Fruit fly (Drosophila melanogaster): Measurements from ENCODE around the gene RpL13A.

RpL13A gene

DNA sequence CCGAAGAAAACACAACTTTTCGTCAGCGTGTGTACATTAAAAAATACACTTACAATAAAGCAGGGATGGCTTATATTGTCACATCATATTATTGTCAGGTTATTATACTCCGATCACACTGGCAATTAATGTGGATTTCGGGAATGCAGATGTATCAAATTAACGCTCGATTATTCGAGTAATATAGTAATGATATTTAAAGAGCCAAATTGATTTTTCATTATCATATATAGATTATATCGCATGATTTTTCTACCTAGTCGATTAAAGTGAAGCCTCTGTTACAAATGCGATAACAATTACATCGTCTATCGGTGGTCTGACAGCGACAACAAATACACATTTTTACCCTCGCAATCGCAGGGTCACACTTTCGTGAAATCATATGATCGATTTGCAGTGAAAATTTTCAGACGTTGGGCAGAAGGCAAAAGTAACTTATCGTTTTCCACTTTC lies 32.8 kb upstream of the RpL13A start, which contains the start of the genes noi and Vha26 (continued):
- TF ChIP-seq sd (tag; optimal IDR thresholded peaks at IDR 0.05) (no peak), CG43689 (GFP tag; IDR thresholded peaks at IDR 0.05) (no peak), H15 (GFP tag; IDR thresholded peaks at IDR 0.05) (no peak), H2.0 (GFP tag; IDR thresholded peaks at IDR 0.05) (no peak), pb (GFP tag; optimal IDR thresholded peaks at IDR 0.05) (no peak), ind (GFP tag; optimal IDR thresholded peaks at IDR 0.05) (peak; percentile 38), gcm (GFP tag; optimal IDR thresholded peaks at IDR 0.05) (no peak), otp (GFP tag; IDR thresholded peaks at IDR 0.05) (no peak), CG3995 (GFP tag; optimal IDR thresholded peaks at IDR 0.05) (peak; percentile 85), ewg (GFP tag; optimal IDR thresholded peaks at IDR 0.05) (no peak), seq (GFP tag; IDR thresholded peaks at IDR 0.05) (no peak), CG4360 (GFP tag; IDR thresholded peaks at IDR 0.05) (no peak), CG17385 (GFP tag; optimal IDR thresholded peaks at IDR 0.05) (no peak), CG17802 (tag; optimal IDR thresholded peaks at IDR 0.05) (peak; percentile 94), CG1647 (GFP tag; optimal IDR thresholded peaks at IDR 0.05) (no peak), Gug (GFP tag; IDR thresholded peaks at IDR 0.05) (0 out of 4 replicates have a peak, but pooled peaks have one; percentile 23), CG7372 (GFP tag; IDR thresholded peaks at IDR 0.05) (peak; percentile 21; the same call in 1 of the 2 replicates), chn (GFP tag; optimal IDR thresholded peaks at IDR 0.05) (no peak), CG8089 (GFP tag; optimal IDR thresholded peaks at IDR 0.05) (no peak), CG14050 (GFP tag; IDR thresholded peaks at IDR 0.05) (no peak), CG12659 (GFP tag; optimal IDR thresholded peaks at IDR 0.05) (peak; percentile 81), ERR (GFP tag; optimal IDR thresholded peaks at IDR 0.05) (no peak), chm (GFP tag; IDR thresholded peaks at IDR 0.05) (no peak), CG14860 (GFP tag; IDR thresholded peaks at IDR 0.05; ENCODE audit: partially characterized antibody) (peak; percentile 36; the same call in 1 of the 3 replicates), D19A (tag; optimal IDR thresholded peaks at IDR 0.05) (peak; percentile 95), Xbp1 (GFP tag; optimal IDR thresholded peaks at IDR 0.05) (peak; percentile 38), salm (tag; optimal IDR thresholded peaks at IDR 0.05) (no peak), bsh (GFP tag; optimal IDR thresholded peaks at IDR 0.05) (peak in 1 of 2 experiments; percentile 30), CG17912 (GFP tag; optimal IDR thresholded peaks at IDR 0.05) (no peak), ems (GFP tag; optimal IDR thresholded peaks at IDR 0.05) (no peak), CG4282 (GFP tag; optimal IDR thresholded peaks at IDR 0.05) (no peak), CG9609 (GFP tag; optimal IDR thresholded peaks at IDR 0.05) (no peak), CG11504 (tag; optimal IDR thresholded peaks at IDR 0.05) (no peak), Kr (GFP tag; optimal IDR thresholded peaks at IDR 0.05) (no peak), CG32532 (GFP tag; IDR thresholded peaks at IDR 0.05) (peak; percentile 64; the same call in 1 of the 2 replicates), CG14965 (GFP tag; optimal IDR thresholded peaks at IDR 0.05; ENCODE audit: borderline replicate concordance) (no peak), CG13894 (tag; optimal IDR thresholded peaks at IDR 0.05) (no peak), trh (GFP tag; optimal IDR thresholded peaks at IDR 0.05) (no peak), CG17361 (GFP tag; IDR thresholded peaks at IDR 0.05) (peak; percentile 74; the same call in 2 of the 3 replicates), CG10366 (GFP tag; IDR thresholded peaks at IDR 0.05) (no peak), CG14667 (GFP tag; IDR thresholded peaks at IDR 0.05) (no peak), Stat92E (GFP tag; optimal IDR thresholded peaks at IDR 0.05) (peak in 1 of 3 experiments; percentile 50), Sry-β (GFP tag; optimal IDR thresholded peaks at IDR 0.05) (peak; percentile 18), eve (GFP tag; optimal IDR thresholded peaks at IDR 0.05) (no peak), kay (GFP tag; optimal IDR thresholded peaks at IDR 0.05) (no peak), sima (GFP tag; optimal IDR thresholded peaks at IDR 0.05) (no peak), pan (optimal IDR thresholded peaks at IDR 0.05) (no peak), pan (GFP tag; optimal IDR thresholded peaks at IDR 0.05 in 1 of 2, IDR thresholded peaks at IDR 0.05 in 1 of 2) (no peak), Doc2 (GFP tag; IDR thresholded peaks at IDR 0.05) (no peak), ase (GFP tag; IDR thresholded peaks at IDR 0.05) (0 out of 3 replicates have a peak, but pooled peaks have one; percentile 8), NfI (GFP tag; optimal IDR thresholded peaks at IDR 0.05) (peak; percentile 44), Rx (GFP tag; IDR thresholded peaks at IDR 0.05) (no peak)

All from whole organism, embryonic.